Fruit fly (Drosophila melanogaster): Measurements from ENCODE around the gene Osbp.

DNA sequence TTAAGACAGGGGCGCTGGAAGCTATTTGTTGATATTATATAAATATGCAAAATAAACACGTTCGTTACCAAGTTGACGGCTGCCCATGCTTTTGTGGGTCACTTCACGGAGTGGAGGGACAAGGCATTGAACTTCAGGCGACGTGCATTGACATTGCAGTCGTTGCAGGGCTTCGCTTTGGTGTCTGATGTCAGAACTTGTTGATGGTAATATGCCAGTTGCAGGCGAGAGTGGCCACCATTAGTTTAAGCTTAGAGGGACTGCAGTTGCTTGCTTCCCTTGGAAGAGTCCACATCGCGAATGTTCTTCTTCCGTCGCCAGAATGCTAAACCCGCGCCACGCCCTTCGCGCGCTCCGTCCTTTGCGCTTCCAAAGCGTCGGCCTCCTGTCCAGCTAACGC is 9.3 kb upstream of the Osbp start, which contains the start of gene mah:
- TF ChIP-seq CG8478 (optimal IDR thresholded peaks at IDR 0.05) (no peak), EcR (GFP tag; optimal IDR thresholded peaks at IDR 0.05) (no peak), Dll (optimal IDR thresholded peaks at IDR 0.05) (no peak), psq (optimal IDR thresholded peaks at IDR 0.05) (no peak), usp (GFP tag; optimal IDR thresholded peaks at IDR 0.05) (no peak)
